Worm (Caenorhabditis elegans): ENCODE measurements around the gene srj-10.
"Not testable (repeated sequence)": the region's sequence is repeated elsewhere in the genome, so short reads cannot be mapped to it uniquely, and the experiment has no call there.

srj-10 gene

ce11 chrV:16045837-16046236, 27.9 kb downstream of the srj-10 start, which contains the start of gene T10C6.15:
Gene T10C6.15, minus strand, starts transcription at chrV:16045940.
- TF ChIP-seq W03F9.2 (tag; optimal IDR thresholded peaks at IDR 0.05) (no peak), dao-5 (tag; optimal IDR thresholded peaks at IDR 0.05) (no peak), him-1 (tag; optimal IDR thresholded peaks at IDR 0.05) (no peak)

- TF ChIP-seq dao-5 (tag; optimal IDR thresholded peaks at IDR 0.05) (no peak), him-1 (tag; optimal IDR thresholded peaks at IDR 0.05) (no peak), W03F9.2 (tag; optimal IDR thresholded peaks at IDR 0.05) (no peak)
Measured at ce11 chrV:16043686-16044085, 30.1 kb downstream of the srj-10 start.

ce11 chrV:16042743-16043014, 31.1 kb downstream of the srj-10 start:
- no peak for TF ChIP-seq W03F9.2 (tag; optimal IDR thresholded peaks at IDR 0.05)
- no peak for TF ChIP-seq dao-5 (tag; optimal IDR thresholded peaks at IDR 0.05)
- no peak for TF ChIP-seq him-1 (tag; optimal IDR thresholded peaks at IDR 0.05)

- not testable (repeated sequence) for TF ChIP-seq him-1, dao-5, W03F9.2 (tag; optimal IDR thresholded peaks at IDR 0.05)
Measured at ce11 chrV:16041925-16042742, 31.6 kb downstream of the srj-10 start, which contains the start of the genes his-2 and his-1. Gene his-2, minus strand, starts transcription at chrV:16042283. Gene his-1, plus strand, starts transcription at chrV:16042520.

- no peak for TF ChIP-seq him-1 (tag; optimal IDR thresholded peaks at IDR 0.05)
- no peak for TF ChIP-seq dao-5 (tag; optimal IDR thresholded peaks at IDR 0.05)
- TF ChIP-seq W03F9.2 (tag; optimal IDR thresholded peaks at IDR 0.05) = no peak
Measured at ce11 chrV:16041412-16041811, 32.3 kb downstream of the srj-10 start.

- TF ChIP-seq him-1, dao-5, W03F9.2 (tag; optimal IDR thresholded peaks at IDR 0.05): not testable (repeated sequence)
Measured at ce11 chrV:16040140-16040827, 33.5 kb downstream of the srj-10 start, which contains the start of the genes his-4 and his-3. Gene his-4, minus strand, starts transcription at chrV:16040515. Gene his-3, plus strand, starts transcription at chrV:16040808.

- no peak for TF ChIP-seq dao-5 (tag; optimal IDR thresholded peaks at IDR 0.05)
- TF ChIP-seq him-1 (tag; optimal IDR thresholded peaks at IDR 0.05) = no peak
- TF ChIP-seq W03F9.2 (tag; optimal IDR thresholded peaks at IDR 0.05) = no peak
Measured at ce11 chrV:16036166-16036565, 37.6 kb downstream of the srj-10 start, which contains the start of gene T10C6.10. Gene T10C6.10, plus strand, starts transcription at chrV:16036413.

- TF ChIP-seq dao-5 (tag; optimal IDR thresholded peaks at IDR 0.05) (no peak), him-1 (tag; optimal IDR thresholded peaks at IDR 0.05) (no peak), W03F9.2 (tag; optimal IDR thresholded peaks at IDR 0.05) (no peak)
Measured at ce11 chrV:16033491-16033890, 40.3 kb downstream of the srj-10 start.

- no peak for TF ChIP-seq dao-5 (tag; optimal IDR thresholded peaks at IDR 0.05)
- TF ChIP-seq him-1 (tag; optimal IDR thresholded peaks at IDR 0.05) = no peak
- TF ChIP-seq W03F9.2 (tag; optimal IDR thresholded peaks at IDR 0.05) = no peak
Measured at ce11 chrV:16032761-16033160, 41.0 kb downstream of the srj-10 start, which contains the start of gene T10C6.16. Gene T10C6.16, minus strand, starts transcription at chrV:16033005.

- TF ChIP-seq him-1 (tag; optimal IDR thresholded peaks at IDR 0.05) (no peak), dao-5 (tag; optimal IDR thresholded peaks at IDR 0.05) (no peak), W03F9.2 (tag; optimal IDR thresholded peaks at IDR 0.05) (no peak)
Measured at ce11 chrV:16031571-16031970, 42.2 kb downstream of the srj-10 start, which contains the start of gene T10C6.7. Gene T10C6.7, minus strand, starts transcription at chrV:16031713.

ce11 chrV:16029237-16029636, 44.5 kb downstream of the srj-10 start:
- no peak for TF ChIP-seq W03F9.2 (tag; optimal IDR thresholded peaks at IDR 0.05)
- no peak for TF ChIP-seq dao-5 (tag; optimal IDR thresholded peaks at IDR 0.05)
- no peak for TF ChIP-seq him-1 (tag; optimal IDR thresholded peaks at IDR 0.05)

ce11 chrV:16024917-16025316, 48.8 kb downstream of the srj-10 start:
- TF ChIP-seq him-1 (tag; optimal IDR thresholded peaks at IDR 0.05) = no peak
- TF ChIP-seq dao-5 (tag; optimal IDR thresholded peaks at IDR 0.05) = no peak
- no peak for TF ChIP-seq W03F9.2 (tag; optimal IDR thresholded peaks at IDR 0.05)

ce11 chrV:16024300-16024699, 49.5 kb downstream of the srj-10 start, which contains the start of gene T10C6.6:
Gene T10C6.6, plus strand, starts transcription at chrV:16024326.
- TF ChIP-seq W03F9.2 (tag; optimal IDR thresholded peaks at IDR 0.05) (no peak), dao-5 (tag; optimal IDR thresholded peaks at IDR 0.05) (no peak), him-1 (tag; optimal IDR thresholded peaks at IDR 0.05) (no peak)

ce11 chrV:16023559-16023958, 50.2 kb downstream of the srj-10 start:
- TF ChIP-seq dao-5 (tag; optimal IDR thresholded peaks at IDR 0.05) = no peak
- TF ChIP-seq W03F9.2 (tag; optimal IDR thresholded peaks at IDR 0.05) = no peak
- no peak for TF ChIP-seq him-1 (tag; optimal IDR thresholded peaks at IDR 0.05)

All from whole organism, L4/young adult.